Fruit fly (Drosophila melanogaster): Measurements from ENCODE around the gene CG33116.

Gene CG33116

DNA sequence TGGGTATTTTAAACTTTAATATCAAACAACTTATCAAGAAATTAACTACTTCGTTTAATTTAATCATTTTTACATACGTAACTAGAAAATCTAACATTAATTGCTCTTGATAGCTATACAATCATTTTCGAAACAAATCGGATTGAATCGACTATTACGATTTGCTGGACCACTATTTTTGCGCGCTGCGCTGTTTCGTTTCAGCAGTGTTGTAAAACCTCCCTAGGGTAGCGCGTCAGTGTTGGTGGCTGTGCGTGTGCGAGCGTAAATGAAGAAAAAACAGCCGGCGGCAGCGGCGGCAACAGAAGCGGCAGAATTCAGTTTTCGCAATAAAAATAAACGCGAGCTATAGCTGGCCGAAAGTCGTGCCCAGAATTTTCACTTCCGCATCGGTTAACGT is at the start of gene CG33116:
TSS of gene CG33116 (plus strand) at position 233 of the 400 bp plus-strand sequence.
- TF ChIP-seq CG17801 (GFP tag; optimal IDR thresholded peaks at IDR 0.05; ENCODE audit: partially characterized antibody), result peak; percentile 80

dm6 chr2L:19484539-19484938 is 48.7 kb upstream of the CG33116 start, which contains the start of the genes CG10195 and CG13084:
TSS of gene CG10195 (minus strand) at chr2L:19484705.
TSS of gene CG13084 (plus strand) at chr2L:19484930.
- TF ChIP-seq CG17801 (GFP tag; optimal IDR thresholded peaks at IDR 0.05; ENCODE audit: partially characterized antibody), result no peak

- no peak for TF ChIP-seq CG17801 (GFP tag; optimal IDR thresholded peaks at IDR 0.05; ENCODE audit: partially characterized antibody)
Measured at dm6 chr2L:19487190-19487589, 46.1 kb upstream of the CG33116 start, which contains the start of gene CG13083. TSS of gene CG13083 (plus strand) at chr2L:19487490.

DNA sequence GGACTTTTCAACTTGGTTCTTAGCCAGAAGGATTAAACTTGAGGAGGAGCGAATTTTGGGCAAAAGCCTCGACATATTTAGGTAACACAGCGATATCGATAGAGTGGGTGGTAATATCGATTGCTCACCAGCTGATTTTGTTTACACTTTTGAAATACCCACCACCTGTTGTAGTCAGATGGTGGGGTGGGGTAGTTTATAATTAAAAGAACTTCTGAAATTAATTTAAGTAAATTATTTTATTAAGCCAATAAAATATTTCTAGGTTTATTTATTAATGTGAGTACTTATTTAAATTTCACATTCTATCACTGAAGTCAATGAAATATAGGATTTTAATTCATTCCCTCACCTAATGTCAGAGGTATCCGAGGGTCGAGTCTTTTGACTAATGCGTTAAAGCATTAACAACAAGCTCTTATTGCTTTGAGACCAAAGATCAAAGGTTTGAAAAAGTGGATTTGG is 43.2 kb upstream of the CG33116 start, which contains the start of the genes CG10194 and CG18094:
TSS of gene CG10194 (minus strand) at position 108 of the 465 bp plus-strand sequence.
TSS of gene CG18094 (plus strand) at position 266 of the 465 bp plus-strand sequence.
- TF ChIP-seq CG17801 (GFP tag; optimal IDR thresholded peaks at IDR 0.05; ENCODE audit: partially characterized antibody), result peak; percentile 85

DNA sequence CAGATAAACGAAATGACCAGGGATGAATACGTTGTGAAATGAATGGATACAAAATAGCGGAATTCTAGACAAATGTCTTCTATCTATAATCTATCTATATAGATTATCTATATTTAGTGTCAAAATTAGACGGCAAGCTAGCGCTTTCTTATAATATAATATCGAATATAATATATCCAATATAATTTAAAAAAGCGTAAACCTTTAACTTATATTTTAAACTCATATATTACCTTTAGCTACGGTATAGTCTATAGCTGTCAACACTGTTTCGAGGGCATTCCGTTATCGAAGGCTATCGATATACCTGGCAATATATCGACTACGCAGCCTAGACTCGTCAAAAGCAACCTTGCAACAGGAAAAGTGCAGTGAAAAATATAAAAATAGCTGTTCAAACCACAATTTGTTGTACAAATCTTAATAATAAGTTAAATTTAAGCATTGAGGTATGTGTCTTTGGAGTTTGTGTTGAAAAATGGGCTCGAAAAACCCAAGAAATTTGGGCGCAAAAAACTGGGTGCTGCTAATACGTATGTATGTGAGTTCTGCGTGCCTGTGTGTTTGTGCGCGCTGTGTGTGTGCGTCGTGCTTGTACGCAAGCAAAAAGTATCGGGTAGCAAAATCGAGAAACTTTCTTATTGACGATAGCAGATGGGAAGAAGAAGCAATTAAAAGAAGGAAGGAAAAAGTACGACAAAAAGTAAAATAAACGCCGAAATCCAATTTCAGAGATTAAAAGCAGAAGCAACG is 40.2 kb upstream of the CG33116 start, which contains the start of the genes swm and Ctu2:
TSS of gene swm (plus strand) at position 318 of the 753 bp plus-strand sequence.
TSS of gene Ctu2 (minus strand) at position 320 of the 753 bp plus-strand sequence.
- peak; percentile 76 for TF ChIP-seq CG17801 (GFP tag; optimal IDR thresholded peaks at IDR 0.05; ENCODE audit: partially characterized antibody)

dm6 chr2L:19497983-19498382 is 35.3 kb upstream of the CG33116 start, which contains the start of gene Top3alpha:
TSS of gene Top3alpha (plus strand) at chr2L:19498168.
- TF ChIP-seq CG17801 (GFP tag; optimal IDR thresholded peaks at IDR 0.05; ENCODE audit: partially characterized antibody), result peak; percentile 40

DNA sequence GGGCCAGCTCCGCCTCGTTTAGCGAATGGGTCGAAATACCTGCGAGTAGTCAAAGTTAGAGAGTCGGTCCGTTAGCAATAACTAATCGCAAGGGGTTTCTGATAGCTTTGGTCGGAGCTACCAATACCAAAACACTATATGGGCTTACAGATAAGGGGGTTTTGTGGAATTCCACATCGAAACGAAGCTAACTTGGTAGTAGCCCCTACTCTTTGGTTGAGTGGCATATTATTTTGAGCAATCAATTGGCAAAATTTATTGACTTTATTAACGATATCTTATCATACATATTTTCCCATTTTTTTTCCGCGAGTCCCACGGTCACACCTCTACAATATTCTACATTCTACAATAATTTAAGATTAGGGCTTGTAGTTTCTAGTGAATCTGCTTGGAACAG is 27.0 kb upstream of the CG33116 start:
- TF ChIP-seq CG17801 (GFP tag; optimal IDR thresholded peaks at IDR 0.05; ENCODE audit: partially characterized antibody), result no peak

- no peak for TF ChIP-seq CG17801 (GFP tag; optimal IDR thresholded peaks at IDR 0.05; ENCODE audit: partially characterized antibody)
Measured at dm6 chr2L:19508361-19508918, 24.8 kb upstream of the CG33116 start, which contains the start of gene cyst. TSS of gene cyst (minus strand) at chr2L:19508764.

DNA sequence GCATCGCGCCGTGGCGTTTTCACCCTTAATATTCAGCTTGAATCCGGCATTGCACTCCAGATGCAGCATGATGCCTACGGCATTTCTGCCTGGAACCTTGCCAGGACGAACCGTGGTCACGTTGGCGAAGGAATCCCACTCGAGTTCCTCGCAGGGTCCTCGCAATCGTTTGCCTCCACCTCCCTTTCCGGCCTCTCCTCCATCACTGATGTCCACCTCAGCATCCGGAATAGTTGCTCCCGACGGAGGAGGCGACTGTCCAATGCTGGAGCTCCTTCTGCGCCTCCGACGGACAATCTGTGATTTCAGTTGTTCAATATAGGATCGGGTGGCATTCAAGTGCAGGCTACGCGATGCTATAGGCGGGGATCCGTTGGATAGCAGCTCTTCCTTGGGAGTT is 21.1 kb upstream of the CG33116 start:
- no peak for TF ChIP-seq CG17801 (GFP tag; optimal IDR thresholded peaks at IDR 0.05; ENCODE audit: partially characterized antibody)

DNA sequence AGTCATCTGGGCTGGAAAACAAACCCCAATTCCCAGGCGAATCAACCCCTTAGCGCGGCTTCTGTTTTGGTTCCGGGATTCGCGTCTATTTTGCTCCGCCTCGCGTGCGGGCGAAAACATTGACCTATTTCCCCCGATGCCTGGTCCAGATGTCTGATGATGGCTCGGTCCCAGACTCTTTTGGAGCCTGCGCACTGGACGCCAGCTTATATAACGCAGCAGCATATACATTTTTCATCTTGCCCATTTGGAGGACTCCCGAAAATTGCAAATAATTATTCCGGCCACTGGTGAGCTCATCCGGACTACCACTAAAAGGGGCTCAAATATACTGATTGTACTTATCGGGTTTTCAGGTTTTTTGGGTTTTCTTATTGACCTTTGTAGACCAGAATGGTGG is 17.2 kb upstream of the CG33116 start:
- no peak for TF ChIP-seq CG17801 (GFP tag; optimal IDR thresholded peaks at IDR 0.05; ENCODE audit: partially characterized antibody)

- TF ChIP-seq CG17801 (GFP tag; optimal IDR thresholded peaks at IDR 0.05; ENCODE audit: partially characterized antibody), result no peak
Measured at dm6 chr2L:19517154-19517814, 16.0 kb upstream of the CG33116 start, which contains the start of gene Hasp. TSS of gene Hasp (minus strand) at chr2L:19517204.

- TF ChIP-seq CG17801 (GFP tag; optimal IDR thresholded peaks at IDR 0.05; ENCODE audit: partially characterized antibody), result no peak
Measured at dm6 chr2L:19518636-19519086, 14.6 kb upstream of the CG33116 start, which contains the start of gene CG10132. TSS of gene CG10132 (plus strand) at chr2L:19518824.

DNA sequence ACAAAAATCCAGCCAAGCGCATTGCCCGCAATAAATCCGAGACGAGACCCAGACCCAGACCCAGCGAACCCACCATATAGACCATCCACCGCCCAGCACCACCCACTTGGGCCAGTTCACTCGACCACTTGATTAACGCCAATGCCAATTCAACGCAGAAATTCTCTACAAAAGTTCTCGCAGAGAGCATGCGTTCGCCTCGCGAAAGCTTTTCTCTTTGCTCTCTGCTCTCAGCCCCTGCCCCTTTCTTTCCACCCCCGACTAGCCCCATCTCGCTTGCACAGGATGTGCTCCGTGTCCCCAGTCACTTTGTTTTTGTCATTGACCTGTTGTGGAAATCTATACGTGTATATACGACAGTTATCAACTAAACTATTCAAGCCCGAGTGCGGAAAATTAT is 13.7 kb upstream of the CG33116 start:
- TF ChIP-seq CG17801 (GFP tag; optimal IDR thresholded peaks at IDR 0.05; ENCODE audit: partially characterized antibody), result no peak

dm6 chr2L:19526316-19526715 is 7.0 kb upstream of the CG33116 start, which contains the start of the genes Dpm1 and CG10137:
TSS of gene Dpm1 (minus strand) at chr2L:19526368.
TSS of gene CG10137 (plus strand) at chr2L:19526686.
- peak; percentile 57 for TF ChIP-seq CG17801 (GFP tag; optimal IDR thresholded peaks at IDR 0.05; ENCODE audit: partially characterized antibody)

DNA sequence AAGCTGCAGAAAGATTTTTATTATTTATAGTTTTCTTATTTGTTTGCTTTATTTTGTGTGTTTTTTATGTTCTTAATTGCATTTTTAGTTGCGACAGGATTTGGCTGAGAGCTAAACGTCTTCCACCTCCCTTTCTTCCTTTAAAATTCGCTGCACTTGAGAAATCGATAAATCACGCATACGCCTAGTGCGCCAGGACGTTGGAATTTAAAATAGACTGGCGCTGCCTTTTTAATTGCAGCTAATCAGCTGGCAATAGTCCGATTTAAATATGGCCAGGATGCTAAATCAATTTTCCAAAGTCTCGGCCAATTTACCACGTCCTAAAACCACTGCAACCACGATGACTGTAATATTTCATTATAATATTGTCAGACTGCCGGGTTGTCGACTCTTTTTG is 6.4 kb upstream of the CG33116 start:
- no peak for TF ChIP-seq CG17801 (GFP tag; optimal IDR thresholded peaks at IDR 0.05; ENCODE audit: partially characterized antibody)

All from ovary, adult (tissue).